Worm (Caenorhabditis elegans): ENCODE data around the gene R02E12.4.

DNA sequence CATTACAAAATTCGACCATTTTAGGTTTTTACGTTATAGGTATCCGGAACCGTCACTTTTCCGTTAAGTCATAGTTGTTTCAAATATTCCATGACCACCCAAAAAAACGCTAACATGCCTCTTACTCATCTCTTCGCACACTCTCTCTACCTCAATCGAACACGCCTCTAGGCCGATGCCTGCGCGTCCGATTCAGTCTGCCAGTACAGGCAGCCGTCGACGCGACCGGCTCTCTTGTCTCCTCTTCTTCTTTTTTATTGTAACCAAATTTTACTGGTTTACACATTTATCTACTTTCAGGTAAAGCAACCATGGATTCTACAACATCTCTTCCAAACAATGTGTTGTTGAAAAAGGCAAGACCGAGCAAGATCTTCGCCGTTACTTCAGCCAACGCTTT, 6.8 kb downstream of the R02E12.4 start, which contains the start of gene mop-25.1:
- TF ChIP-seq ama-1 (optimal IDR thresholded peaks at IDR 0.05) (no peak), aly-1 (tag; optimal IDR thresholded peaks at IDR 0.05) (no peak), ceh-13 (GFP tag; optimal IDR thresholded peaks at IDR 0.05) (no peak), hmg-4 (GFP tag; optimal IDR thresholded peaks at IDR 0.05) (no peak), ets-7 (tag; optimal IDR thresholded peaks at IDR 0.05) (no peak)
